Worm (Caenorhabditis elegans) whole organism, mixed stage, embryonic: ENCODE measurements around the gene gon-14.

Source experiments
- lsy-2 ChIP-seq: fragments of 150-350 bp; optimal IDR thresholded peaks from 2 replicates; lab custom pipeline; 2014; ENCODE audit warnings: missing biosample characterization, missing genetic modification characterization
- unc-62 ChIP-seq: fragments of 150-350 bp; optimal IDR thresholded peaks from 2 replicates; lab custom pipeline; 2014; ENCODE audit warnings: missing biosample characterization, missing genetic modification reagents, missing genetic modification characterization

- TF ChIP-seq unc-62 (GFP tag; lab: Kevin White, UChicago) (no peak), lsy-2 (tag; lab: Kevin White, UChicago) (no peak)
Observed at ce11 chrV:6558103-6558502, 52.9 kb downstream of the gon-14 start, which contains the start of gene spp-20.
